Worm (Caenorhabditis elegans): Measurements from ENCODE around the gene D2045.8.

Gene D2045.8

ce11 chrIII:10474945-10475344, 7.1 kb upstream of the D2045.8 start, which contains the start of gene D2045.9:
TSS of gene D2045.9 (plus strand) at chrIII:10475245.
- no peak for TF ChIP-seq nhr-11 (tag; optimal IDR thresholded peaks at IDR 0.05)
- TF ChIP-seq elt-2 (tag; optimal IDR thresholded peaks at IDR 0.05) = no peak
- no peak for TF ChIP-seq mdl-1 (tag; optimal IDR thresholded peaks at IDR 0.05)
- no peak for TF ChIP-seq sea-2 (GFP tag; optimal IDR thresholded peaks at IDR 0.05)
- no peak for TF ChIP-seq ZK546.5 (tag; optimal IDR thresholded peaks at IDR 0.05)
- TF ChIP-seq egl-27 (tag; optimal IDR thresholded peaks at IDR 0.05) = no peak
- no peak for TF ChIP-seq nfya-1 (tag; optimal IDR thresholded peaks at IDR 0.05; ENCODE audit: insufficient read depth)
- TF ChIP-seq ama-1 (optimal IDR thresholded peaks at IDR 0.05) = no peak
- no peak for TF ChIP-seq lsy-12 (tag; optimal IDR thresholded peaks at IDR 0.05)
- TF ChIP-seq fos-1 (tag; optimal IDR thresholded peaks at IDR 0.05) = no peak
- TF ChIP-seq elt-3 (tag; optimal IDR thresholded peaks at IDR 0.05) = no peak
- no peak for TF ChIP-seq lin-15B (tag; optimal IDR thresholded peaks at IDR 0.05)
- TF ChIP-seq nhr-23 (tag; optimal IDR thresholded peaks at IDR 0.05) = no peak
- TF ChIP-seq hmg-11 (tag; optimal IDR thresholded peaks at IDR 0.05) = no peak
- TF ChIP-seq pqm-1 (tag; optimal IDR thresholded peaks at IDR 0.05) = no peak
- no peak for TF ChIP-seq ztf-11 (tag; optimal IDR thresholded peaks at IDR 0.05)

- TF ChIP-seq nhr-237 (tag; optimal IDR thresholded peaks at IDR 0.05) (no peak), tbx-2 (tag; optimal IDR thresholded peaks at IDR 0.05) (no peak), elt-1 (tag; optimal IDR thresholded peaks at IDR 0.05) (no peak)
Measured at ce11 chrIII:10479180-10479579, 2.9 kb upstream of the D2045.8 start, which contains the start of gene D2045.7. TSS of gene D2045.7 (plus strand) at chrIII:10479480.

ce11 chrIII:10481497-10481896, 591 bp upstream of the D2045.8 start:
- TF ChIP-seq nhr-43 (tag; optimal IDR thresholded peaks at IDR 0.05; ENCODE audit: poor library complexity, severe bottlenecking) (no peak), nhr-28 (tag; optimal IDR thresholded peaks at IDR 0.05) (no peak), pqm-1 (tag; optimal IDR thresholded peaks at IDR 0.05) (peak; percentile 8), egl-27 (tag; optimal IDR thresholded peaks at IDR 0.05) (no peak), hmg-11 (tag; optimal IDR thresholded peaks at IDR 0.05) (no peak), pha-4 (tag; optimal IDR thresholded peaks at IDR 0.05) (peak; percentile 30), nhr-67 (tag; optimal IDR thresholded peaks at IDR 0.05) (no peak), jun-1 (tag; optimal IDR thresholded peaks at IDR 0.05) (no peak), elt-2 (tag; optimal IDR thresholded peaks at IDR 0.05) (peak; percentile 61)

ce11 chrIII:10486455-10486854, 4.4 kb downstream of the D2045.8 start:
- no peak for TF ChIP-seq ceh-9 (tag; optimal IDR thresholded peaks at IDR 0.05)
- no peak for TF ChIP-seq ztf-4 (tag; optimal IDR thresholded peaks at IDR 0.05)
- TF ChIP-seq mdl-1 (tag; optimal IDR thresholded peaks at IDR 0.05) = no peak
- TF ChIP-seq nhr-23 (tag; optimal IDR thresholded peaks at IDR 0.05) = peak; percentile 39
- no peak for TF ChIP-seq nhr-237 (tag; optimal IDR thresholded peaks at IDR 0.05)
- no peak for TF ChIP-seq sea-2 (GFP tag; optimal IDR thresholded peaks at IDR 0.05)

- no peak for TF ChIP-seq fkh-2 (tag; optimal IDR thresholded peaks at IDR 0.05)
- TF ChIP-seq ztf-4 (tag; optimal IDR thresholded peaks at IDR 0.05) = no peak
- no peak for TF ChIP-seq lin-15B (tag; optimal IDR thresholded peaks at IDR 0.05)
- no peak for TF ChIP-seq nhr-237 (tag; optimal IDR thresholded peaks at IDR 0.05)
- TF ChIP-seq fkh-10 (GFP tag; optimal IDR thresholded peaks at IDR 0.05) = no peak
- TF ChIP-seq unc-62 (GFP tag; optimal IDR thresholded peaks at IDR 0.05) = no peak
- no peak for TF ChIP-seq mdl-1 (tag; optimal IDR thresholded peaks at IDR 0.05)
- no peak for TF ChIP-seq ZK546.5 (tag; optimal IDR thresholded peaks at IDR 0.05)
- no peak for TF ChIP-seq lin-39 (tag; optimal IDR thresholded peaks at IDR 0.05)
- TF ChIP-seq elt-1 (tag; optimal IDR thresholded peaks at IDR 0.05) = no peak
- TF ChIP-seq ama-1 (optimal IDR thresholded peaks at IDR 0.05) = no peak
- TF ChIP-seq nfya-1 (tag; optimal IDR thresholded peaks at IDR 0.05; ENCODE audit: insufficient read depth) = no peak
- no peak for TF ChIP-seq nhr-12 (tag; optimal IDR thresholded peaks at IDR 0.05)
- no peak for TF ChIP-seq nhr-11 (tag; optimal IDR thresholded peaks at IDR 0.05)
- TF ChIP-seq nhr-76 (tag; optimal IDR thresholded peaks at IDR 0.05) = no peak
- TF ChIP-seq lsy-12 (tag; optimal IDR thresholded peaks at IDR 0.05) = no peak
- TF ChIP-seq elt-3 (tag; optimal IDR thresholded peaks at IDR 0.05) = no peak
Measured at ce11 chrIII:10488052-10488451, 6.0 kb downstream of the D2045.8 start, which contains the start of gene ptr-25. TSS of gene ptr-25 (plus strand) at chrIII:10488124.

- no peak for TF ChIP-seq daf-12 (tag; optimal IDR thresholded peaks at IDR 0.05)
- no peak for TF ChIP-seq jun-1 (tag; optimal IDR thresholded peaks at IDR 0.05)
- no peak for TF ChIP-seq nhr-237 (tag; optimal IDR thresholded peaks at IDR 0.05)
- TF ChIP-seq ztf-4 (tag; optimal IDR thresholded peaks at IDR 0.05) = no peak
- no peak for TF ChIP-seq eor-1 (tag; optimal IDR thresholded peaks at IDR 0.05)
- TF ChIP-seq ceh-16 (tag; optimal IDR thresholded peaks at IDR 0.05) = no peak
- TF ChIP-seq lin-39 (tag; optimal IDR thresholded peaks at IDR 0.05) = no peak
Measured at ce11 chrIII:10503753-10504152, 21.7 kb downstream of the D2045.8 start, which contains the start of gene rab-33. TSS of gene rab-33 (minus strand) at chrIII:10503853.

Measured in whole organism, L3 larva.